Worm (Caenorhabditis elegans) whole organism, late embryonic: ENCODE data around the gene str-89.

Source experiments
- C08G9.2 ChIP-seq: sonication (generic microtip); optimal IDR thresholded peaks from 2 replicates; lab custom pipeline; 2016; ENCODE audit warnings: mild to moderate bottlenecking, missing genetic modification characterization, moderate library complexity, missing compliant biosample characterization
- K02D7.2 ChIP-seq: sonication (generic microtip); optimal IDR thresholded peaks from 2 replicates; lab custom pipeline; 2017; ENCODE audit warnings: mild to moderate bottlenecking, missing genetic modification characterization, missing compliant biosample characterization
- K09A11.1 ChIP-seq: sonication (generic microtip); optimal IDR thresholded peaks from 2 replicates; lab custom pipeline; 2017; ENCODE audit warnings: antibody characterized with exemption, mild to moderate bottlenecking, missing genetic modification characterization, missing compliant biosample characterization; ENCODE audit not compliant: insufficient read depth
- T23F11.4 ChIP-seq: fragments of 200-800 bp; sonication (Bioruptor generic); optimal IDR thresholded peaks from 2 replicates; lab custom pipeline; 2018; ENCODE audit warnings: mild to moderate bottlenecking, missing genetic modification characterization, missing compliant biosample characterization
- Y22D7AL.16 ChIP-seq: sonication (generic microtip); optimal IDR thresholded peaks from 2 replicates; lab custom pipeline; 2016; ENCODE audit warnings: missing genetic modification characterization, missing compliant biosample characterization
- ceh-14 ChIP-seq: sonication (generic microtip); optimal IDR thresholded peaks from 2 replicates; lab custom pipeline; 2016; ENCODE audit warnings: missing genotype, missing genetic modification characterization, missing compliant biosample characterization
- ceh-2 ChIP-seq: sonication (generic microtip); optimal IDR thresholded peaks from 2 replicates; lab custom pipeline; 2016; ENCODE audit warnings: missing genotype, missing genetic modification characterization, missing compliant biosample characterization
- ceh-22 ChIP-seq: sonication (generic microtip); optimal IDR thresholded peaks from 2 replicates; lab custom pipeline; 2017; ENCODE audit warnings: missing biosample characterization, missing genetic modification characterization
- ceh-30 ChIP-seq: fragments of 150-350 bp; optimal IDR thresholded peaks from 2 replicates; lab custom pipeline; 2014; ENCODE audit warnings: missing biosample characterization, missing genetic modification characterization
- ceh-31 ChIP-seq: sonication (generic microtip); optimal IDR thresholded peaks from 2 replicates; lab custom pipeline; 2016; ENCODE audit warnings: missing genetic modification characterization, missing compliant biosample characterization
- ceh-34 ChIP-seq: sonication (generic microtip); optimal IDR thresholded peaks from 2 replicates; lab custom pipeline; 2016; ENCODE audit warnings: mild to moderate bottlenecking, missing genetic modification characterization, missing compliant biosample characterization
- ceh-45 ChIP-seq: fragments of 200-800 bp; sonication (Bioruptor generic); IDR thresholded peaks from 2 replicates; pipeline ENCODE4 v1.3.6; 2022; ENCODE audit warnings: missing genetic modification reagents, missing genetic modification characterization, missing compliant biosample characterization
- ceh-6 ChIP-seq: fragments of 200-800 bp; sonication (Bioruptor generic); optimal IDR thresholded peaks from 2 replicates; lab custom pipeline; 2018; ENCODE audit warnings: mild to moderate bottlenecking, missing genetic modification characterization, missing compliant biosample characterization
- ceh-9 ChIP-seq: sonication (generic microtip); optimal IDR thresholded peaks from 2 replicates; lab custom pipeline; 2016; ENCODE audit warnings: mild to moderate bottlenecking, missing genetic modification characterization, inconsistent platforms, missing compliant biosample characterization
- che-1 ChIP-seq: sonication (generic microtip); optimal IDR thresholded peaks from 2 replicates; lab custom pipeline; 2016; ENCODE audit warnings: mild to moderate bottlenecking, missing genetic modification characterization, missing compliant biosample characterization
- dmd-4 ChIP-seq: sonication (generic microtip); optimal IDR thresholded peaks from 2 replicates; lab custom pipeline; 2016; ENCODE audit warnings: borderline replicate concordance, missing genetic modification characterization, missing compliant biosample characterization
- ets-4 ChIP-seq: sonication (generic microtip); optimal IDR thresholded peaks from 2 replicates; lab custom pipeline; 2016; ENCODE audit warnings: missing genetic modification characterization, missing compliant biosample characterization
- eyg-1 ChIP-seq: sonication (generic microtip); optimal IDR thresholded peaks from 2 replicates; lab custom pipeline; 2016; ENCODE audit warnings: missing genotype, missing genetic modification characterization, missing compliant biosample characterization
- fax-1 ChIP-seq: sonication (generic microtip); optimal IDR thresholded peaks from 2 replicates; lab custom pipeline; 2016; ENCODE audit warnings: missing genotype, missing genetic modification characterization, missing compliant biosample characterization
- fkh-10 ChIP-seq: fragments of 150-350 bp; optimal IDR thresholded peaks from 2 replicates; lab custom pipeline; 2014; ENCODE audit warnings: missing biosample characterization, missing genetic modification reagents, missing genetic modification characterization
- hlh-15 ChIP-seq: sonication (generic microtip); optimal IDR thresholded peaks from 2 replicates; lab custom pipeline; 2016; ENCODE audit warnings: missing genetic modification characterization, missing compliant biosample characterization
- hlh-8 ChIP-seq: sonication (generic microtip); optimal IDR thresholded peaks from 2 replicates; lab custom pipeline; 2016; ENCODE audit warnings: missing genotype, missing genetic modification characterization, missing compliant biosample characterization
- lim-6 ChIP-seq: sonication (generic microtip); optimal IDR thresholded peaks from 2 replicates; lab custom pipeline; 2016; ENCODE audit warnings: missing genetic modification characterization, missing compliant biosample characterization
- madf-2 ChIP-seq: sonication (generic microtip); optimal IDR thresholded peaks from 2 replicates; lab custom pipeline; 2017; ENCODE audit warnings: missing genetic modification characterization, missing compliant biosample characterization
- mec-3 ChIP-seq: sonication (generic microtip); optimal IDR thresholded peaks from 2 replicates; lab custom pipeline; 2016; ENCODE audit warnings: borderline replicate concordance, missing genetic modification characterization, missing compliant biosample characterization
- odd-2 ChIP-seq: sonication (generic microtip); optimal IDR thresholded peaks from 2 replicates; lab custom pipeline; 2017; ENCODE audit warnings: antibody characterized with exemption, mild to moderate bottlenecking, missing genetic modification characterization, missing compliant biosample characterization
- pat-9 ChIP-seq: fragments of 200-800 bp; sonication (Bioruptor generic); optimal IDR thresholded peaks from 2 replicates; lab custom pipeline; 2018; ENCODE audit warnings: mild to moderate bottlenecking, missing genetic modification characterization, moderate library complexity, missing compliant biosample characterization
- pax-1 ChIP-seq: fragments of 150-350 bp; optimal IDR thresholded peaks from 2 replicates; lab custom pipeline; 2014; ENCODE audit warnings: missing biosample characterization, missing genetic modification characterization
- pha-4 ChIP-seq: fragments of 150-350 bp; optimal IDR thresholded peaks from 2 replicates; lab custom pipeline; 2018; ENCODE audit warnings: missing biosample characterization, missing genetic modification reagents, missing genetic modification characterization
- pros-1 ChIP-seq: fragments of 150-350 bp; optimal IDR thresholded peaks from 2 replicates; lab custom pipeline; 2014; ENCODE audit warnings: missing biosample characterization, missing genetic modification reagents, missing genetic modification characterization
- sdc-2 ChIP-seq: sonication (generic microtip); optimal IDR thresholded peaks from 2 replicates; lab custom pipeline; 2016; ENCODE audit warnings: missing genotype, missing genetic modification characterization, missing compliant biosample characterization
- tbx-2 ChIP-seq: sonication (generic microtip); optimal IDR thresholded peaks from 2 replicates; lab custom pipeline; 2016; ENCODE audit warnings: missing genetic modification characterization, missing compliant biosample characterization
- tbx-7 ChIP-seq: sonication (generic microtip); optimal IDR thresholded peaks from 2 replicates; lab custom pipeline; 2016; ENCODE audit warnings: missing genotype, missing genetic modification characterization, missing compliant biosample characterization
- ttx-3 ChIP-seq: sonication (generic microtip); optimal IDR thresholded peaks from 2 replicates; lab custom pipeline; 2016; ENCODE audit warnings: missing genetic modification reagents, missing genetic modification characterization, missing compliant biosample characterization
- unc-3 ChIP-seq, 2 experiments: fragments of 200-800 bp in 1 of 2; sonication (Bioruptor generic) in 1 of 2; sonication (generic microtip) in 1 of 2; conservative IDR thresholded peaks in 1 of 2; optimal IDR thresholded peaks in 1 of 2; 2 replicates each; pipeline versions ENCODE4 v1.3.6 to Lab custom; 2016 to 2022; ENCODE audit warnings: missing compliant biosample characterization in 2 of 2, missing genetic modification characterization in 2 of 2, missing genetic modification reagents in 1 of 2
- unc-42 ChIP-seq: sonication (generic microtip); optimal IDR thresholded peaks from 2 replicates; lab custom pipeline; 2016; ENCODE audit warnings: missing genotype, missing genetic modification characterization, missing compliant biosample characterization
- unc-86 ChIP-seq: sonication (generic microtip); optimal IDR thresholded peaks from 2 replicates; lab custom pipeline; 2016; ENCODE audit warnings: missing genetic modification characterization, missing compliant biosample characterization
- zip-5 ChIP-seq: sonication (generic microtip); optimal IDR thresholded peaks from 2 replicates; lab custom pipeline; 2016; ENCODE audit warnings: missing genetic modification characterization, missing compliant biosample characterization
- ztf-16 ChIP-seq: sonication (generic microtip); optimal IDR thresholded peaks from 2 replicates; lab custom pipeline; 2017; ENCODE audit warnings: missing genetic modification characterization, missing compliant biosample characterization

str-89 gene

ce11 chrV:17624906-17625305 is 43.7 kb upstream of the str-89 start, which contains the start of gene F57G4.11:
TSS of gene F57G4.11 (plus strand) at chrV:17625206.
- TF ChIP-seq ceh-22 (tag; lab: Kevin White, UChicago) (no peak), eyg-1 (no peak), ceh-31 (tag; lab: Kevin White, UChicago) (no peak), pax-1 (tag; lab: Kevin White, UChicago) (no peak)

ce11 chrV:17628566-17628965 is 40.1 kb upstream of the str-89 start, which contains the start of gene F57G4.10:
TSS of gene F57G4.10 (plus strand) at chrV:17628866.
- TF ChIP-seq dmd-4, result no peak
- TF ChIP-seq che-1 (tag; lab: Kevin White, UChicago), result no peak
- no peak for TF ChIP-seq K09A11.1 (tag; lab: Kevin White, UChicago)
- no peak for TF ChIP-seq lim-6 (tag; lab: Kevin White, UChicago)
- TF ChIP-seq ceh-22 (tag; lab: Kevin White, UChicago), result no peak
- no peak for TF ChIP-seq tbx-2
- TF ChIP-seq ets-4, result no peak
- TF ChIP-seq madf-2, result no peak
- TF ChIP-seq pax-1 (tag; lab: Kevin White, UChicago), result no peak
- no peak for TF ChIP-seq unc-86 (tag; lab: Kevin White, UChicago)
- TF ChIP-seq zip-5 (tag; lab: Kevin White, UChicago), result no peak
- no peak for TF ChIP-seq ceh-2
- no peak for TF ChIP-seq odd-2 (tag; lab: Kevin White, UChicago)
- no peak for TF ChIP-seq unc-42
- TF ChIP-seq Y22D7AL.16 (tag; lab: Kevin White, UChicago), result no peak
- no peak for TF ChIP-seq tbx-7 (tag; lab: Kevin White, UChicago)
- TF ChIP-seq pros-1, result no peak
- no peak for TF ChIP-seq eyg-1
- no peak for TF ChIP-seq ceh-14 (tag; lab: Kevin White, UChicago)

DNA sequence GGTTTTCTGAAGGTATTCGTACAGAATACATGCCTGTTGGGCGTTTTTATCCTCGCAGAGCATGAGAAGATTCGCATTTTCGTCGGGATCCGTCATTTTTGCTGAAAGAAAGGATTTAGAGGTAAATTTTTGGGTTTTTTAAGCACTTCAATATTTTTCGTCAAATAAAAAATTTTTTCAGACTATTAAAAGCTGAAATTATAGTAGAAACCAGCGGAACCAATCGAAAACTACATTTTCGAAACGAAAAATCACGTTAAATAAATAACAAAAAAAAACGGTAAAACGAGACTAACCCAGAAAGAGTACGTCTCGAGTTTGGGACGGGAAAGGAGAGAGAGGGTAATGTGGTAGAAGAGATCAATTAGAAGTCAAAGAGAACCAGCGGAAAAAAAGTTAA is 18.2 kb upstream of the str-89 start, which contains the start of gene fbxa-192:
Gene fbxa-192 (minus strand): TSS at position 101 of the 400 bp plus-strand sequence.
- TF ChIP-seq che-1 (tag; lab: Kevin White, UChicago) (no peak), sdc-2 (tag; lab: Kevin White, UChicago) (no peak), ztf-16 (tag; lab: Kevin White, UChicago) (no peak), ceh-34 (no peak), ceh-2 (no peak), K02D7.2 (tag; lab: Kevin White, UChicago) (no peak), pha-4 (tag; lab: Kevin White, UChicago) (no peak), lim-6 (tag; lab: Kevin White, UChicago) (no peak), ceh-6 (GFP tag; lab: Kevin White, UChicago) (no peak), C08G9.2 (tag; lab: Kevin White, UChicago) (no peak)

DNA sequence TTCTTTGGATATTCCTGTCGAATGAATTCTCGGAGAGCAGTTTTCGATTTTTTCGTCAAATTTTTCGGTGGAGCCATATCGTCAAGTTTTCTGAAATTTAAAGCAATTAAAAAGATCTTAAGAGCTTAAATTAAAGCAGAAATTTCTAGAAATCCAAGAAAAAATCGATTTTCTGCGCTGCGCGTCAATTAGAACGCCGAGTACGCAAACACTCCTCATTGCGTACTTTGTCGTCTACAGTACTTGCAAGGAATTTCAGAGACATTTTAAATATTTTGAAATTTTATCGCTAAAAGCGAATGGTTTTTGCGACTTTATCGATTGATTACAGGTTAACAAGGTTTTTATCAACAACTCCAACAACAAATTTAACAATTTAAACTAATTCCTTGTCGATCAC is 13.4 kb upstream of the str-89 start:
- no peak for TF ChIP-seq ttx-3 (tag; lab: Kevin White, UChicago)
- TF ChIP-seq eyg-1, result no peak

DNA sequence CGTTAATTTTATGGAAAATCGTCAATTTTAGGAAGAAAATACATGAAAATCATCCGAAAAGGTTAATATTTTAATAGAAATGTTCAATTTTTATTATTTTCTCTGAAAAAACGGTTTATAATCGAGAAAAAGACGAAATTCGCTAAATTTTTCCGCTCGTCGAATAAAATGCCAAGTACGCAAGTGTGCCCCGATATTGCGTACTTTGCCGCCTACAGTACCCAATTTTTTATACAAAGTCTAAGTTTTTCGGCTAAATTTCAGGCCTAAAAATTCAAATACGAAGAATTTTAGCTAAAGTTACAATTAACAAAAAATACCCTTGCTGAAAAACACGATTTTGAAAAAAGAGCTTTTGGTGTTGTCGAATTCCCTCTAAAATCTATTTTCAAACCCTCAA is 9.8 kb upstream of the str-89 start:
- no peak for TF ChIP-seq fkh-10
- TF ChIP-seq hlh-15, result no peak
- TF ChIP-seq tbx-2, result no peak
- TF ChIP-seq lim-6 (tag; lab: Kevin White, UChicago), result no peak
- TF ChIP-seq ceh-14 (tag; lab: Kevin White, UChicago), result no peak
- no peak for TF ChIP-seq ceh-45 (GFP tag; lab: Robert Waterston, UW)
- no peak for TF ChIP-seq pat-9
- TF ChIP-seq unc-3 (GFP tag; conservative IDR thresholded peaks at IDR 0.05; lab: Robert Waterston, UW), result no peak
- TF ChIP-seq unc-3 (tag; optimal IDR thresholded peaks at IDR 0.05; lab: Kevin White, UChicago), result no peak
- no peak for TF ChIP-seq unc-86 (tag; lab: Kevin White, UChicago)
- no peak for TF ChIP-seq madf-2
- no peak for TF ChIP-seq hlh-8 (tag; lab: Kevin White, UChicago)
- TF ChIP-seq ttx-3 (tag; lab: Kevin White, UChicago), result no peak
- no peak for TF ChIP-seq tbx-7 (tag; lab: Kevin White, UChicago)
- no peak for TF ChIP-seq ceh-30 (tag; lab: Kevin White, UChicago)
- no peak for TF ChIP-seq ceh-9 (tag; lab: Kevin White, UChicago)
- TF ChIP-seq fax-1 (tag; lab: Kevin White, UChicago), result no peak
- no peak for TF ChIP-seq mec-3
- no peak for TF ChIP-seq T23F11.4
